Worm (Caenorhabditis elegans) whole organism, L3 larva: ENCODE measurements around the gene F58F12.3.

Experiments used
- ama-1 ChIP-seq: fragments of 150-350 bp; optimal IDR thresholded peaks from 2 replicates; lab custom pipeline; 2018
- fkh-10 ChIP-seq: sonication (generic microtip); optimal IDR thresholded peaks from 2 replicates; lab custom pipeline; 2017; ENCODE audit warnings: missing biosample characterization, missing genetic modification reagents, missing genetic modification characterization
- hmg-11 ChIP-seq: sonication (generic microtip); optimal IDR thresholded peaks from 2 replicates; lab custom pipeline; 2016; ENCODE audit warnings: missing genetic modification characterization, missing compliant biosample characterization
- nhr-11 ChIP-seq: fragments of 150-350 bp; optimal IDR thresholded peaks from 2 replicates; lab custom pipeline; 2014; ENCODE audit warnings: missing biosample characterization, missing genetic modification characterization
- nhr-237 ChIP-seq: fragments of 150-350 bp; optimal IDR thresholded peaks from 2 replicates; lab custom pipeline; 2014; ENCODE audit warnings: missing biosample characterization, missing genetic modification characterization
- nhr-25 ChIP-seq: sonication (generic microtip); optimal IDR thresholded peaks from 2 replicates; lab custom pipeline; 2017; ENCODE audit warnings: missing biosample characterization, missing genetic modification characterization
- nhr-76 ChIP-seq: fragments of 150-350 bp; sonication (generic microtip); optimal IDR thresholded peaks from 5 replicates; lab custom pipeline; 2014; ENCODE audit warnings: missing biosample characterization, missing genetic modification characterization
- nhr-77 ChIP-seq: fragments of 150-350 bp; optimal IDR thresholded peaks from 2 replicates; lab custom pipeline; 2014; ENCODE audit warnings: missing biosample characterization, missing genetic modification characterization
- unc-62 ChIP-seq: fragments of 150-350 bp; sonication (generic microtip); optimal IDR thresholded peaks from 4 replicates; lab custom pipeline; 2014; ENCODE audit warnings: missing biosample characterization, missing genetic modification reagents, missing genetic modification characterization

DNA sequence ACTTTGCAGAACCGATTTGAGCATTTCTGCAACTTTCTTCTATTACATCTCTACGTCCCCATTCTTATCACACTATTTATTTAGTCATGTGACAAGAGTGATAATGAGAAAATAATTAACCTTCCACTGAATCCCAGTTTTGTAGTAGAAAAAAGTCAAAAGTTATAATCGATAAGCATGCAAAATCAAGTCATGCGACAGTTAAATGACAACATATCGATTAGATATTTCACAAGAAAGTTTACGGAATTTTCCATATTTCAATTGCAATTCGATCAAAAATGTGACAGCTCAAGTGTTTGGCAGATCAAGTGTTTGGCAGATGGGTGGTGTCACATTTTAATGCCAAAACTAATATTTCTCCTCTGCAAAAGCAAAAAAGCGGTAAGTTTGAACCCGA is 16.4 kb downstream of the F58F12.3 start:
- no peak for TF ChIP-seq nhr-11 (tag; lab: Kevin White, UChicago)
- no peak for TF ChIP-seq ama-1 (lab: Kevin White, UChicago)
- no peak for TF ChIP-seq nhr-237 (tag; lab: Kevin White, UChicago)
- no peak for TF ChIP-seq fkh-10 (GFP tag; lab: Kevin White, UChicago)
- TF ChIP-seq unc-62 (GFP tag; lab: Kevin White, UChicago), result no peak
- TF ChIP-seq hmg-11 (tag; lab: Kevin White, UChicago), result no peak
- no peak for TF ChIP-seq nhr-25 (tag; lab: Kevin White, UChicago)
- no peak for TF ChIP-seq nhr-76
- no peak for TF ChIP-seq nhr-77 (tag; lab: Kevin White, UChicago)
